Worm (Caenorhabditis elegans) whole organism, late embryonic: Measurements from ENCODE around the gene cif-1.
A peak's percentile ranks its signal among the peaks of the same experiment; 100 is the strongest.

Source experiments
- C08G9.2 ChIP-seq: sonication (generic microtip); optimal IDR thresholded peaks from 2 replicates; lab custom pipeline; 2016; ENCODE audit warnings: mild to moderate bottlenecking, missing genetic modification characterization, moderate library complexity, missing compliant biosample characterization
- C38D4.7 ChIP-seq: fragments of 200-800 bp; sonication (Bioruptor generic); optimal IDR thresholded peaks from 2 replicates; lab custom pipeline; 2018; ENCODE audit warnings: mild to moderate bottlenecking, missing genetic modification characterization, moderate library complexity, missing compliant biosample characterization
- F13H6.1 ChIP-seq: sonication (generic microtip); optimal IDR thresholded peaks from 2 replicates; lab custom pipeline; 2016; ENCODE audit warnings: missing genetic modification characterization, missing compliant biosample characterization
- ceh-14 ChIP-seq: sonication (generic microtip); optimal IDR thresholded peaks from 2 replicates; lab custom pipeline; 2016; ENCODE audit warnings: missing genotype, missing genetic modification characterization, missing compliant biosample characterization
- ceh-19 ChIP-seq: fragments of 200-800 bp; sonication (Bioruptor generic); optimal IDR thresholded peaks from 2 replicates; lab custom pipeline; 2018; ENCODE audit warnings: mild to moderate bottlenecking, missing genetic modification characterization, missing compliant biosample characterization
- ceh-2 ChIP-seq: sonication (generic microtip); optimal IDR thresholded peaks from 2 replicates; lab custom pipeline; 2016; ENCODE audit warnings: missing genotype, missing genetic modification characterization, missing compliant biosample characterization
- ceh-30 ChIP-seq: fragments of 150-350 bp; optimal IDR thresholded peaks from 2 replicates; lab custom pipeline; 2014; ENCODE audit warnings: missing biosample characterization, missing genetic modification characterization
- ceh-31 ChIP-seq: sonication (generic microtip); optimal IDR thresholded peaks from 2 replicates; lab custom pipeline; 2016; ENCODE audit warnings: missing genetic modification characterization, missing compliant biosample characterization
- ceh-34 ChIP-seq: sonication (generic microtip); optimal IDR thresholded peaks from 2 replicates; lab custom pipeline; 2016; ENCODE audit warnings: mild to moderate bottlenecking, missing genetic modification characterization, missing compliant biosample characterization
- ceh-6 ChIP-seq: fragments of 200-800 bp; sonication (Bioruptor generic); optimal IDR thresholded peaks from 2 replicates; lab custom pipeline; 2018; ENCODE audit warnings: mild to moderate bottlenecking, missing genetic modification characterization, missing compliant biosample characterization
- ceh-9 ChIP-seq: sonication (generic microtip); optimal IDR thresholded peaks from 2 replicates; lab custom pipeline; 2016; ENCODE audit warnings: mild to moderate bottlenecking, missing genetic modification characterization, inconsistent platforms, missing compliant biosample characterization
- dmd-4 ChIP-seq: sonication (generic microtip); optimal IDR thresholded peaks from 2 replicates; lab custom pipeline; 2016; ENCODE audit warnings: borderline replicate concordance, missing genetic modification characterization, missing compliant biosample characterization
- elt-2 ChIP-seq: sonication (generic microtip); optimal IDR thresholded peaks from 2 replicates; lab custom pipeline; 2016; ENCODE audit warnings: missing genetic modification reagents, missing genetic modification characterization, missing compliant biosample characterization
- ets-4 ChIP-seq: sonication (generic microtip); optimal IDR thresholded peaks from 2 replicates; lab custom pipeline; 2016; ENCODE audit warnings: missing genetic modification characterization, missing compliant biosample characterization
- fax-1 ChIP-seq: sonication (generic microtip); optimal IDR thresholded peaks from 2 replicates; lab custom pipeline; 2016; ENCODE audit warnings: missing genotype, missing genetic modification characterization, missing compliant biosample characterization
- fkh-6 ChIP-seq: sonication (generic microtip); optimal IDR thresholded peaks from 2 replicates; lab custom pipeline; 2016; ENCODE audit warnings: missing genetic modification characterization, missing compliant biosample characterization
- hlh-15 ChIP-seq: sonication (generic microtip); optimal IDR thresholded peaks from 2 replicates; lab custom pipeline; 2016; ENCODE audit warnings: missing genetic modification characterization, missing compliant biosample characterization
- hlh-30 ChIP-seq: sonication (generic microtip); optimal IDR thresholded peaks from 2 replicates; lab custom pipeline; 2017; ENCODE audit warnings: antibody characterized with exemption, missing genetic modification characterization, missing compliant biosample characterization; ENCODE audit not compliant: insufficient read depth
- hlh-6 ChIP-seq: sonication (generic microtip); optimal IDR thresholded peaks from 2 replicates; lab custom pipeline; 2016; ENCODE audit warnings: missing genotype, missing genetic modification characterization, missing compliant biosample characterization
- lim-6 ChIP-seq: sonication (generic microtip); optimal IDR thresholded peaks from 2 replicates; lab custom pipeline; 2016; ENCODE audit warnings: missing genetic modification characterization, missing compliant biosample characterization
- lin-11 ChIP-seq: fragments of 200-800 bp; sonication (Bioruptor generic); optimal IDR thresholded peaks from 2 replicates; lab custom pipeline; 2018; ENCODE audit warnings: mild to moderate bottlenecking, missing genetic modification characterization, missing compliant biosample characterization
- nfya-1 ChIP-seq: sonication (generic microtip); optimal IDR thresholded peaks from 2 replicates; lab custom pipeline; 2017; ENCODE audit warnings: missing genetic modification characterization, mild to moderate bottlenecking, missing compliant biosample characterization, antibody characterized with exemption, moderate library complexity
- nhr-11 ChIP-seq: fragments of 150-350 bp; optimal IDR thresholded peaks from 2 replicates; lab custom pipeline; 2014; ENCODE audit warnings: missing biosample characterization, missing genetic modification characterization
- nhr-232 ChIP-seq: sonication (generic microtip); optimal IDR thresholded peaks from 2 replicates; lab custom pipeline; 2016; ENCODE audit warnings: missing genetic modification characterization, missing compliant biosample characterization
- pax-1 ChIP-seq: fragments of 150-350 bp; optimal IDR thresholded peaks from 2 replicates; lab custom pipeline; 2014; ENCODE audit warnings: missing biosample characterization, missing genetic modification characterization
- pha-4 ChIP-seq: fragments of 150-350 bp; optimal IDR thresholded peaks from 2 replicates; lab custom pipeline; 2018; ENCODE audit warnings: missing biosample characterization, missing genetic modification reagents, missing genetic modification characterization
- pros-1 ChIP-seq: fragments of 150-350 bp; optimal IDR thresholded peaks from 2 replicates; lab custom pipeline; 2014; ENCODE audit warnings: missing biosample characterization, missing genetic modification reagents, missing genetic modification characterization
- ref-2 ChIP-seq: sonication (generic microtip); optimal IDR thresholded peaks from 2 replicates; lab custom pipeline; 2016; ENCODE audit warnings: missing genetic modification characterization, missing compliant biosample characterization
- rnt-1 ChIP-seq: sonication (generic microtip); optimal IDR thresholded peaks from 2 replicates; lab custom pipeline; 2016; ENCODE audit warnings: missing genetic modification characterization, missing compliant biosample characterization
- sox-2 ChIP-seq: fragments of 200-800 bp; sonication (Bioruptor generic); IDR thresholded peaks from 2 replicates; pipeline ENCODE4 v1.3.6; 2022; ENCODE audit warnings: missing genetic modification reagents, missing genetic modification characterization, missing compliant biosample characterization
- sox-4 ChIP-seq: sonication (generic microtip); optimal IDR thresholded peaks from 2 replicates; lab custom pipeline; 2017; ENCODE audit warnings: mild to moderate bottlenecking, missing genetic modification characterization, inconsistent platforms, missing compliant biosample characterization
- syd-9 ChIP-seq: sonication (generic microtip); optimal IDR thresholded peaks from 2 replicates; lab custom pipeline; 2016; ENCODE audit warnings: mild to moderate bottlenecking, missing genetic modification characterization, moderate library complexity, missing compliant biosample characterization
- tbx-2 ChIP-seq: sonication (generic microtip); optimal IDR thresholded peaks from 2 replicates; lab custom pipeline; 2016; ENCODE audit warnings: missing genetic modification characterization, missing compliant biosample characterization
- tbx-7 ChIP-seq: sonication (generic microtip); optimal IDR thresholded peaks from 2 replicates; lab custom pipeline; 2016; ENCODE audit warnings: missing genotype, missing genetic modification characterization, missing compliant biosample characterization
- unc-3 ChIP-seq, 2 experiments: fragments of 200-800 bp in 1 of 2; sonication (Bioruptor generic) in 1 of 2; sonication (generic microtip) in 1 of 2; conservative IDR thresholded peaks in 1 of 2; optimal IDR thresholded peaks in 1 of 2; 2 replicates each; pipeline versions ENCODE4 v1.3.6 to Lab custom; 2016 to 2022; ENCODE audit warnings: missing compliant biosample characterization in 2 of 2, missing genetic modification characterization in 2 of 2, missing genetic modification reagents in 1 of 2
- unc-42 ChIP-seq: sonication (generic microtip); optimal IDR thresholded peaks from 2 replicates; lab custom pipeline; 2016; ENCODE audit warnings: missing genotype, missing genetic modification characterization, missing compliant biosample characterization
- zip-5 ChIP-seq: sonication (generic microtip); optimal IDR thresholded peaks from 2 replicates; lab custom pipeline; 2016; ENCODE audit warnings: missing genetic modification characterization, missing compliant biosample characterization

The cif-1 gene

DNA sequence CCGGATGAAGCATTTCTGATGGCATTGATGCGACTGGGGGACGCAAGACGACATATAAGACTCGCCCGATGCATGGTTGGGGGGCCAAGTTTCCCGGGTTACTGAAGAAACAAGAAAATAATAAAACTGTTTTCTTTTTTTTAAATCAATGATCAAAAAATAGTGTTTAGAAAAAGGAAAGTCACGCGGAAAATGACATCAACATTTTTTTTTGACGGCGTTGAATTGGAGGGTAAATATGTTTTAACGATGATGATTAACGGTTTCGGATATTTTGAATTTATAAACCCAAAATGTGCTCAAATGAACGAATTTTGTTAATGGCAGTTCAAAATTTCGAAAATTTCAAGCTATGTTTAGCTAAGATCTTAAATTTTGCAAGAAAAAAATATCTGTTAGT lies 6.6 kb downstream of the cif-1 start, which contains the start of gene ogdh-1:
Gene ogdh-1, minus strand, starts transcription at position 101 of the 400 bp plus-strand sequence.
- TF ChIP-seq pros-1 (tag; lab: Kevin White, UChicago) (no peak), syd-9 (tag; lab: Kevin White, UChicago) (no peak), pha-4 (tag; lab: Kevin White, UChicago) (no peak), ceh-30 (tag; lab: Kevin White, UChicago) (no peak), pax-1 (tag; lab: Kevin White, UChicago) (no peak), zip-5 (tag; lab: Kevin White, UChicago) (no peak)

DNA sequence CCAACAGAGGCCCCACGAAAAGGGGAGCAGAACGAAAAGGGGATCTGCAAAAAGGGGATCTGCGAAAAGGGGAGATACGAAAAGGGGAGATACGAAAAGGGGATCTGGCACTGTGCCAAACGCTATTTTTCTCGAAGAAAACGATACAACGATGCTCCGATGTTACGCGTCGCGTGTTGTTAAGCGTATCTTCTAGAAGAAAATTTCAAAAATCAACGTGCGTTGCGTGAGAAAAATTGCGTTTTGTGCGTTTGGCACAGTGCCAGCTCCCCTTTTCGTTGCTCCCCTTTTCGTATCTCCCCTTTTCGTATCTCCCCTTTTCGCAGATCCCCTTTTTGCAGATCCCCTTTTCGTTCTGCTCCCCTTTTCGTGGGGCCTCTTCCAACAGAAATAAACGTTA lies 8.5 kb downstream of the cif-1 start:
- TF ChIP-seq ets-4 (tag; lab: Kevin White, UChicago) = peak; percentile 60
- peak; percentile 26 for TF ChIP-seq elt-2 (tag; lab: Kevin White, UChicago)
- TF ChIP-seq ceh-2 = peak; percentile 51
- TF ChIP-seq C08G9.2 (tag; lab: Kevin White, UChicago) = peak; percentile 73
- peak; percentile 25 for TF ChIP-seq rnt-1 (tag; lab: Kevin White, UChicago)
- TF ChIP-seq tbx-2 (tag; lab: Kevin White, UChicago) = peak; percentile 51
- peak; percentile 77 for TF ChIP-seq ceh-14 (tag; lab: Kevin White, UChicago)
- TF ChIP-seq F13H6.1 (tag; lab: Kevin White, UChicago) = peak; percentile 51
- TF ChIP-seq ceh-31 (tag; lab: Kevin White, UChicago) = peak; percentile 86
- peak; percentile 55 for TF ChIP-seq fax-1 (tag; lab: Kevin White, UChicago)
- TF ChIP-seq ceh-19 = peak; percentile 11
- TF ChIP-seq ref-2 (tag; lab: Kevin White, UChicago) = peak; percentile 59
- TF ChIP-seq ceh-34 (tag; lab: Kevin White, UChicago) = peak; percentile 16
- peak; percentile 45 for TF ChIP-seq zip-5 (tag; lab: Kevin White, UChicago)
- peak; percentile 59 for TF ChIP-seq dmd-4 (tag; lab: Kevin White, UChicago)
- TF ChIP-seq lim-6 = peak; percentile 49
- peak; percentile 12 for TF ChIP-seq tbx-7 (tag; lab: Kevin White, UChicago)

- TF ChIP-seq C38D4.7 (GFP tag; lab: Kevin White, UChicago) = no peak
- TF ChIP-seq unc-42 (tag; lab: Kevin White, UChicago) = no peak
- TF ChIP-seq nfya-1 (tag; lab: Kevin White, UChicago) = no peak
- no peak for TF ChIP-seq nhr-11 (tag; lab: Kevin White, UChicago)
- TF ChIP-seq nhr-232 (tag; lab: Kevin White, UChicago) = no peak
- TF ChIP-seq pax-1 (tag; lab: Kevin White, UChicago) = no peak
- TF ChIP-seq ceh-31 (tag; lab: Kevin White, UChicago) = no peak
- no peak for TF ChIP-seq sox-4 (tag; lab: Kevin White, UChicago)
- no peak for TF ChIP-seq ceh-19
- no peak for TF ChIP-seq fkh-6 (tag; lab: Kevin White, UChicago)
- no peak for TF ChIP-seq hlh-30 (tag; lab: Kevin White, UChicago)
- TF ChIP-seq hlh-15 (tag; lab: Kevin White, UChicago) = no peak
- TF ChIP-seq hlh-6 = no peak
- TF ChIP-seq dmd-4 (tag; lab: Kevin White, UChicago) = no peak
- TF ChIP-seq lin-11 (tag; lab: Kevin White, UChicago) = no peak
- TF ChIP-seq ceh-9 = no peak
- TF ChIP-seq unc-3 (GFP tag; conservative IDR thresholded peaks at IDR 0.05; lab: Robert Waterston, UW) = no peak
- TF ChIP-seq unc-3 (tag; optimal IDR thresholded peaks at IDR 0.05; lab: Kevin White, UChicago) = no peak
- no peak for TF ChIP-seq sox-2
- no peak for TF ChIP-seq ceh-6 (GFP tag; lab: Kevin White, UChicago)
Observed at ce11 chrIV:4692463-4692862, 18.1 kb downstream of the cif-1 start, which contains the start of gene spe-51. Gene spe-51 (plus strand): TSS chrIV:4692763.
